Worm (Caenorhabditis elegans) whole organism, L1 larva: Measurements from ENCODE around the gene Y105C5A.508.

Experiments used
- hpl-2 ChIP-seq: fragments of 150-350 bp; optimal IDR thresholded peaks from 2 replicates; lab custom pipeline; 2014; ENCODE audit warnings: missing biosample characterization, missing genetic modification reagents, missing genetic modification characterization
- jun-1 ChIP-seq: fragments of 150-350 bp; optimal IDR thresholded peaks from 2 replicates; lab custom pipeline; 2014; ENCODE audit warnings: missing biosample characterization, missing genetic modification reagents, missing genetic modification characterization
- lin-15B ChIP-seq: fragments of 150-350 bp; sonication (generic microtip); optimal IDR thresholded peaks from 3 replicates; lab custom pipeline; 2014; ENCODE audit warnings: missing biosample characterization, missing genetic modification characterization
- nhr-19 ChIP-seq: fragments of 200-800 bp; sonication (Bioruptor generic); conservative IDR thresholded peaks from 2 replicates; pipeline ENCODE4 v1.3.6; 2022; ENCODE audit warnings: missing genetic modification characterization, missing compliant biosample characterization
- pag-3 ChIP-seq: sonication (generic microtip); optimal IDR thresholded peaks from 2 replicates; lab custom pipeline; 2017; ENCODE audit warnings: missing genetic modification characterization, mild to moderate bottlenecking, missing compliant biosample characterization, antibody characterized with exemption, borderline replicate concordance; ENCODE audit not compliant: insufficient read depth

ce11 chrIV:15593078-15593477 is 9.4 kb downstream of the Y105C5A.508 start:
- TF ChIP-seq jun-1 (tag; lab: Kevin White, UChicago) (no peak), lin-15B (tag; lab: Kevin White, UChicago) (no peak), hpl-2 (GFP tag; lab: Kevin White, UChicago) (no peak), nhr-19 (GFP tag; lab: Robert Waterston, UW) (no peak), pag-3 (tag; lab: Kevin White, UChicago) (no peak)
